Worm (Caenorhabditis elegans): ENCODE measurements around the gene F53H8.3.

The F53H8.3 gene

ce11 chrX:924495-925008 is 13.8 kb upstream of the F53H8.3 start, which contains the start of the genes pifk-1 and tbc-11:
Gene pifk-1, minus strand, starts transcription at chrX:924511.
Gene tbc-11, plus strand, starts transcription at chrX:924958.
- TF ChIP-seq hlh-30 (tag; optimal IDR thresholded peaks at IDR 0.05; ENCODE audit: insufficient read depth) (peak; percentile 47), unc-55 (GFP tag; optimal IDR thresholded peaks at IDR 0.05) (no peak)

ce11 chrX:926125-926524 is 12.2 kb upstream of the F53H8.3 start:
- TF ChIP-seq ceh-9 (tag; optimal IDR thresholded peaks at IDR 0.05) (no peak), K09A11.1 (tag; optimal IDR thresholded peaks at IDR 0.05; ENCODE audit: insufficient read depth) (no peak), tbx-2 (tag; optimal IDR thresholded peaks at IDR 0.05) (no peak)

ce11 chrX:927632-928031 is 10.7 kb upstream of the F53H8.3 start:
- no peak for TF ChIP-seq unc-42 (tag; optimal IDR thresholded peaks at IDR 0.05)
- no peak for TF ChIP-seq sox-4 (tag; optimal IDR thresholded peaks at IDR 0.05)
- no peak for TF ChIP-seq pqm-1 (tag; optimal IDR thresholded peaks at IDR 0.05)
- no peak for TF ChIP-seq nhr-232 (tag; optimal IDR thresholded peaks at IDR 0.05)

ce11 chrX:932874-933273 is 5.5 kb upstream of the F53H8.3 start:
- peak; percentile 35 for TF ChIP-seq nfya-1 (tag; optimal IDR thresholded peaks at IDR 0.05)
- no peak for TF ChIP-seq odd-2 (tag; optimal IDR thresholded peaks at IDR 0.05)
- TF ChIP-seq ceh-19 (GFP tag; optimal IDR thresholded peaks at IDR 0.05): peak; percentile 2
- no peak for TF ChIP-seq fkh-6 (tag; optimal IDR thresholded peaks at IDR 0.05)
- TF ChIP-seq tbx-2 (tag; optimal IDR thresholded peaks at IDR 0.05): peak; percentile 23
- TF ChIP-seq ceh-18 (tag; optimal IDR thresholded peaks at IDR 0.05): peak; percentile 19
- peak; percentile 58 for TF ChIP-seq ceh-14 (tag; optimal IDR thresholded peaks at IDR 0.05)
- peak; percentile 65 for TF ChIP-seq ceh-31 (tag; optimal IDR thresholded peaks at IDR 0.05)
- no peak for TF ChIP-seq K02D7.2 (tag; optimal IDR thresholded peaks at IDR 0.05)
- TF ChIP-seq unc-42 (tag; optimal IDR thresholded peaks at IDR 0.05): peak; percentile 77
- no peak for TF ChIP-seq ztf-16 (tag; optimal IDR thresholded peaks at IDR 0.05)
- TF ChIP-seq ahr-1 (tag; optimal IDR thresholded peaks at IDR 0.05): no peak
- TF ChIP-seq pat-9 (tag; optimal IDR thresholded peaks at IDR 0.05): no peak
- no peak for TF ChIP-seq fkh-10 (GFP tag; optimal IDR thresholded peaks at IDR 0.05)
- no peak for TF ChIP-seq F13H6.1 (tag; optimal IDR thresholded peaks at IDR 0.05)
- no peak for TF ChIP-seq hlh-15 (tag; optimal IDR thresholded peaks at IDR 0.05)
- TF ChIP-seq K09A11.1 (tag; optimal IDR thresholded peaks at IDR 0.05; ENCODE audit: insufficient read depth): no peak

ce11 chrX:933504-933903 is 4.8 kb upstream of the F53H8.3 start, which contains the start of gene F35H12.1:
Gene F35H12.1, plus strand, starts transcription at chrX:933804.
- TF ChIP-seq sdc-2 (tag; optimal IDR thresholded peaks at IDR 0.05): no peak
- no peak for TF ChIP-seq nhr-11 (tag; optimal IDR thresholded peaks at IDR 0.05)
- TF ChIP-seq pha-4 (tag; optimal IDR thresholded peaks at IDR 0.05): no peak
- TF ChIP-seq unc-42 (tag; optimal IDR thresholded peaks at IDR 0.05): no peak
- TF ChIP-seq tbx-7 (tag; optimal IDR thresholded peaks at IDR 0.05): no peak
- no peak for TF ChIP-seq elt-4 (tag; optimal IDR thresholded peaks at IDR 0.05)
- no peak for TF ChIP-seq ceh-48 (tag; optimal IDR thresholded peaks at IDR 0.05)
- no peak for TF ChIP-seq fkh-10 (GFP tag; optimal IDR thresholded peaks at IDR 0.05)
- no peak for TF ChIP-seq ceh-24 (tag; optimal IDR thresholded peaks at IDR 0.05)
- TF ChIP-seq tbx-2 (tag; optimal IDR thresholded peaks at IDR 0.05): no peak
- no peak for TF ChIP-seq ahr-1 (tag; optimal IDR thresholded peaks at IDR 0.05)
- TF ChIP-seq ttx-3 (tag; optimal IDR thresholded peaks at IDR 0.05): no peak

- no peak for TF ChIP-seq rnt-1 (tag; optimal IDR thresholded peaks at IDR 0.05)
- TF ChIP-seq pha-2 (tag; optimal IDR thresholded peaks at IDR 0.05): no peak
- TF ChIP-seq hlh-15 (tag; optimal IDR thresholded peaks at IDR 0.05): no peak
- TF ChIP-seq ttx-3 (tag; optimal IDR thresholded peaks at IDR 0.05): no peak
- no peak for TF ChIP-seq K09A11.1 (tag; optimal IDR thresholded peaks at IDR 0.05; ENCODE audit: insufficient read depth)
- TF ChIP-seq tbx-7 (tag; optimal IDR thresholded peaks at IDR 0.05): no peak
- no peak for TF ChIP-seq mec-3 (tag; optimal IDR thresholded peaks at IDR 0.05; ENCODE audit: borderline replicate concordance)
- TF ChIP-seq ahr-1 (tag; optimal IDR thresholded peaks at IDR 0.05): no peak
- no peak for TF ChIP-seq che-1 (tag; optimal IDR thresholded peaks at IDR 0.05)
- no peak for TF ChIP-seq npax-4 (tag; optimal IDR thresholded peaks at IDR 0.05)
- TF ChIP-seq sdc-2 (tag; optimal IDR thresholded peaks at IDR 0.05): no peak
- no peak for TF ChIP-seq unc-3 (GFP tag; conservative IDR thresholded peaks at IDR 0.05)
- TF ChIP-seq unc-3 (tag; optimal IDR thresholded peaks at IDR 0.05): no peak
- no peak for TF ChIP-seq sox-4 (tag; optimal IDR thresholded peaks at IDR 0.05)
- no peak for TF ChIP-seq sox-2 (GFP tag; IDR thresholded peaks at IDR 0.05)
- no peak for TF ChIP-seq ztf-16 (tag; optimal IDR thresholded peaks at IDR 0.05)
- no peak for TF ChIP-seq unc-42 (tag; optimal IDR thresholded peaks at IDR 0.05)
- TF ChIP-seq pag-3 (tag; optimal IDR thresholded peaks at IDR 0.05; ENCODE audit: borderline replicate concordance): no peak
- TF ChIP-seq elt-4 (tag; optimal IDR thresholded peaks at IDR 0.05): no peak
- no peak for TF ChIP-seq lin-11 (tag; optimal IDR thresholded peaks at IDR 0.05)
- TF ChIP-seq Y22D7AL.16 (tag; optimal IDR thresholded peaks at IDR 0.05): no peak
Observed at ce11 chrX:936013-936412, 2.3 kb upstream of the F53H8.3 start.

Data from whole organism, late embryonic.